Worm (Caenorhabditis elegans): ENCODE results near the gene pqn-73.

The pqn-73 gene

ce11 chrII:8589227-8589626, 48.7 kb downstream of the pqn-73 start (continued):
- TF ChIP-seq jun-1 (tag; optimal IDR thresholded peaks at IDR 0.05) (no peak), mab-9 (GFP tag; IDR thresholded peaks at IDR 0.05) (no peak), blmp-1 (tag; optimal IDR thresholded peaks at IDR 0.05) (no peak), ceh-90 (tag; optimal IDR thresholded peaks at IDR 0.05) (no peak), fos-1 (tag; optimal IDR thresholded peaks at IDR 0.05) (no peak), irx-1 (tag; optimal IDR thresholded peaks at IDR 0.05) (no peak), ets-5 (GFP tag; IDR thresholded peaks at IDR 0.05) (no peak), nhr-84 (tag; optimal IDR thresholded peaks at IDR 0.05) (no peak), nhr-237 (tag; optimal IDR thresholded peaks at IDR 0.05) (no peak), nhr-77 (tag; optimal IDR thresholded peaks at IDR 0.05) (no peak), isw-1 (GFP tag; IDR thresholded peaks at IDR 0.05) (no peak), zag-1 (tag; optimal IDR thresholded peaks at IDR 0.05) (peak; percentile 52), tlp-1 (tag; optimal IDR thresholded peaks at IDR 0.05) (no peak), fkh-8 (tag; optimal IDR thresholded peaks at IDR 0.05) (no peak), fkh-10 (GFP tag; optimal IDR thresholded peaks at IDR 0.05) (no peak), skn-1 (tag; optimal IDR thresholded peaks at IDR 0.05) (no peak), dsc-1 (tag; optimal IDR thresholded peaks at IDR 0.05) (peak; percentile 72), lsy-2 (tag; optimal IDR thresholded peaks at IDR 0.05) (peak in 1 of 2 experiments; percentile 16)

ce11 chrII:8590684-8591083, 50.2 kb downstream of the pqn-73 start, which contains the start of gene aptf-4:
aptf-4 (plus strand) TSS chrII:8590984.
- TF ChIP-seq aha-1 (tag; optimal IDR thresholded peaks at IDR 0.05): no peak
- TF ChIP-seq swsn-7 (tag; optimal IDR thresholded peaks at IDR 0.05): no peak
- no peak for TF ChIP-seq nhr-12 (tag; optimal IDR thresholded peaks at IDR 0.05)

ce11 chrII:8593840-8594625, 53.5 kb downstream of the pqn-73 start, which contains the start of gene aptf-3:
aptf-3 (plus strand) TSS chrII:8594190.
- TF ChIP-seq zip-4 (GFP tag; optimal IDR thresholded peaks at IDR 0.05) (no peak), nhr-47 (tag; optimal IDR thresholded peaks at IDR 0.05) (no peak), dsc-1 (tag; optimal IDR thresholded peaks at IDR 0.05) (no peak), snu-23 (GFP tag; optimal IDR thresholded peaks at IDR 0.05) (no peak), efl-1 (optimal IDR thresholded peaks at IDR 0.05) (no peak), efl-1 (GFP tag; optimal IDR thresholded peaks at IDR 0.05 in 1 of 2) (no peak), nhr-237 (tag; optimal IDR thresholded peaks at IDR 0.05) (no peak), fkh-10 (GFP tag; optimal IDR thresholded peaks at IDR 0.05) (no peak), blmp-1 (tag; optimal IDR thresholded peaks at IDR 0.05) (no peak), nhr-85 (tag) (no peak), ama-1 (optimal IDR thresholded peaks at IDR 0.05) (no peak), snpc-4 (tag; optimal IDR thresholded peaks at IDR 0.05) (no peak), elt-2 (tag; optimal IDR thresholded peaks at IDR 0.05) (no peak), ces-1 (GFP tag; optimal IDR thresholded peaks at IDR 0.05) (no peak), fos-1 (tag; optimal IDR thresholded peaks at IDR 0.05) (no peak), Y116A8C.19 (tag; optimal IDR thresholded peaks at IDR 0.05; ENCODE audit: borderline replicate concordance) (no peak), ceh-88 (GFP tag; IDR thresholded peaks at IDR 0.05) (no peak), vab-15 (tag; optimal IDR thresholded peaks at IDR 0.05) (no peak), F16B12.6 (tag; optimal IDR thresholded peaks at IDR 0.05) (no peak), alr-1 (tag; optimal IDR thresholded peaks at IDR 0.05; ENCODE audit: borderline replicate concordance) (no peak)
